Worm (Caenorhabditis elegans) whole organism, L3 larva: ENCODE measurements around the gene F31F7.2.

Experiments used
- ZK546.5 ChIP-seq: sonication (generic microtip); optimal IDR thresholded peaks from 2 replicates; lab custom pipeline; 2017; ENCODE audit warnings: missing biosample characterization, missing genetic modification characterization
- ama-1 ChIP-seq: fragments of 150-350 bp; optimal IDR thresholded peaks from 2 replicates; lab custom pipeline; 2018
- ceh-82 ChIP-seq: fragments of 150-350 bp; optimal IDR thresholded peaks from 2 replicates; lab custom pipeline; 2014; ENCODE audit warnings: missing biosample characterization, missing genetic modification characterization
- nhr-237 ChIP-seq: fragments of 150-350 bp; optimal IDR thresholded peaks from 2 replicates; lab custom pipeline; 2014; ENCODE audit warnings: missing biosample characterization, missing genetic modification characterization
- nhr-28 ChIP-seq: fragments of 150-350 bp; optimal IDR thresholded peaks from 2 replicates; lab custom pipeline; 2014; ENCODE audit warnings: missing biosample characterization, missing genetic modification characterization
- nhr-77 ChIP-seq: fragments of 150-350 bp; optimal IDR thresholded peaks from 2 replicates; lab custom pipeline; 2014; ENCODE audit warnings: missing biosample characterization, missing genetic modification characterization
- skn-1 ChIP-seq: fragments of 150-350 bp; optimal IDR thresholded peaks from 2 replicates; lab custom pipeline; 2014; ENCODE audit warnings: missing biosample characterization, missing genetic modification characterization
- snpc-4 ChIP-seq: fragments of 150-350 bp; optimal IDR thresholded peaks from 2 replicates; lab custom pipeline; 2014; ENCODE audit warnings: missing biosample characterization, missing genetic modification characterization
- unc-62 ChIP-seq: fragments of 150-350 bp; sonication (generic microtip); optimal IDR thresholded peaks from 4 replicates; lab custom pipeline; 2014; ENCODE audit warnings: missing biosample characterization, missing genetic modification reagents, missing genetic modification characterization
- ztf-4 ChIP-seq: fragments of 150-350 bp; optimal IDR thresholded peaks from 2 replicates; lab custom pipeline; 2014; ENCODE audit warnings: missing biosample characterization, missing genetic modification characterization

DNA sequence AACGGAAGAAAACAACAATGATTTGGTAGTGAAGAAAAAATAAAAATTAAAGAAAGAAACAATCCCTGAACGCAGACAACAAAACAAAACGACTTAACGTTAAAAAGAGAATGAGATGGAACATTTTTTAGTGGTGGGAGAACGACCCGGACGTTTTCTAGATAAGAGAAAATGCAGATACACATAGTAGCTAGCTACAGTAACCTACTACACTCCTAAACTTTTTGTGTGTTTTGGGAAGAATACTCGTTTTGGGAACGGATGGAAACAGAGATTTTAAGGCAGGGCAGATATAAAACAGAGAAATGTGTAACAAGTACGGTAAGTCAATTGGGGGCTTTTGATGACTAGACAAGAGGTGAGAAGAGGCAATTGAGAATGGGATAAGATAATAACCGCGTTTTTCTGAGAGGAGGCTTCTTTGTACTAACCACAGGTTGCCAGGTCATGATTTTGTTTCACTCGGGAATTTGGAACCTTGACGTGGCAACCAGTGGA is 47.8 kb upstream of the F31F7.2 start:
- no peak for TF ChIP-seq ZK546.5 (tag; lab: Kevin White, UChicago)
- no peak for TF ChIP-seq nhr-28 (tag; lab: Kevin White, UChicago)
- no peak for TF ChIP-seq ztf-4 (tag; lab: Kevin White, UChicago)
- no peak for TF ChIP-seq unc-62 (GFP tag; lab: Kevin White, UChicago)
- no peak for TF ChIP-seq nhr-237 (tag; lab: Kevin White, UChicago)
- peak; percentile 40 for TF ChIP-seq ama-1
- TF ChIP-seq nhr-77 = no peak
- TF ChIP-seq snpc-4 (tag; lab: Kevin White, UChicago) = no peak
- no peak for TF ChIP-seq ceh-82 (tag; lab: Kevin White, UChicago)
- TF ChIP-seq skn-1 (tag; lab: Kevin White, UChicago) = no peak
